Fruit fly (Drosophila melanogaster): ENCODE data around the gene CG13895.
A peak's percentile ranks its signal among the peaks of the same experiment; 100 is the strongest.

CG13895 gene

DNA sequence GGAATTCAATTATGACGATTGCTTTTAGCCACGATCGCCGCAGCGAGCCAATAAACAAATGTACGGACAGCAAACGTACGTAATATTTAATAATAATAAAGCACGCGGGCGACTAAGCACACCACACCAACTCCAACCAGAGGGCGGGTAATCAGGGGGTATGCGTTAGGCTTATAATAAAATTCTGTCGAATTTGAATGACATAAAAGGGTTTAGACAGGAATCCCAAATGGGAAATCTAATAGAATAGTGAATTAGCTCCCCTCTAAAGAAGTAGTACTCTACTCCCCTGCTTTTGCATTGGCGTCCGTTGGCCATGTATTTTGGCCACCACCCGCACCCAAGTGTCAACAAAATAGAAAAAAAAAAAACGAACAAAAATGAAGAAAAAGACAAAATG lies 14.4 kb upstream of the CG13895 start (continued):
- TF ChIP-seq abd-A (tag; optimal IDR thresholded peaks at IDR 0.05) (no peak), klu (GFP tag; IDR thresholded peaks at IDR 0.05) (no peak), CG4328 (GFP tag; optimal IDR thresholded peaks at IDR 0.05) (no peak), CG11085 (GFP tag; IDR thresholded peaks at IDR 0.05) (no peak), lov (optimal IDR thresholded peaks at IDR 0.05) (no peak), lov (GFP tag; IDR thresholded peaks at IDR 0.05) (0 out of 3 replicates have a peak, but pooled peaks have one; percentile 51), CG10654 (GFP tag; optimal IDR thresholded peaks at IDR 0.05) (no peak), ind (GFP tag; optimal IDR thresholded peaks at IDR 0.05) (peak; percentile 14), lab (GFP tag; optimal IDR thresholded peaks at IDR 0.05) (no peak), CG9215 (GFP tag; IDR thresholded peaks at IDR 0.05) (0 out of 2 replicates have a peak, but pooled peaks have one; percentile 10), CG9797 (GFP tag; optimal IDR thresholded peaks at IDR 0.05) (no peak), al (GFP tag; IDR thresholded peaks at IDR 0.05) (0 out of 2 replicates have a peak, but pooled peaks have one; percentile 19), luna (GFP tag; optimal IDR thresholded peaks at IDR 0.05) (no peak), ATbp (GFP tag; optimal IDR thresholded peaks at IDR 0.05) (no peak), CG14441 (GFP tag; IDR thresholded peaks at IDR 0.05) (peak; percentile 71), PHDP (tag; optimal IDR thresholded peaks at IDR 0.05) (no peak), CG9932 (GFP tag; IDR thresholded peaks at IDR 0.05) (peak; percentile 43; the same call in 1 of the 2 replicates), dmrt99B (tag; optimal IDR thresholded peaks at IDR 0.05) (peak; percentile 43), CG17829 (tag; optimal IDR thresholded peaks at IDR 0.05) (no peak), CG1603 (tag; optimal IDR thresholded peaks at IDR 0.05) (peak; percentile 28), CG14050 (GFP tag; IDR thresholded peaks at IDR 0.05) (peak; percentile 26; the same call in 1 of the 3 replicates), HHEX (GFP tag; optimal IDR thresholded peaks at IDR 0.05) (no peak), Rfx (GFP tag; IDR thresholded peaks at IDR 0.05) (peak; percentile 59), CG17385 (GFP tag; optimal IDR thresholded peaks at IDR 0.05) (peak; percentile 5), CG13624 (GFP tag; optimal IDR thresholded peaks at IDR 0.05) (no peak), CG13424 (tag; optimal IDR thresholded peaks at IDR 0.05) (peak; percentile 31), Aef1 (GFP tag; IDR thresholded peaks at IDR 0.05) (peak; percentile 50), gem (tag; optimal IDR thresholded peaks at IDR 0.05) (peak; percentile 21), CG2199 (GFP tag; IDR thresholded peaks at IDR 0.05) (0 out of 3 replicates have a peak, but pooled peaks have one; percentile 34), her (GFP tag; optimal IDR thresholded peaks at IDR 0.05) (no peak), HmgD (GFP tag; optimal IDR thresholded peaks at IDR 0.05) (no peak), onecut (GFP tag; IDR thresholded peaks at IDR 0.05) (no peak; the same call in 1 of the 2 replicates), esg (GFP tag; conservative IDR thresholded peaks at IDR 0.05) (peak; percentile 22; the same call in 1 of the 2 replicates)

DNA sequence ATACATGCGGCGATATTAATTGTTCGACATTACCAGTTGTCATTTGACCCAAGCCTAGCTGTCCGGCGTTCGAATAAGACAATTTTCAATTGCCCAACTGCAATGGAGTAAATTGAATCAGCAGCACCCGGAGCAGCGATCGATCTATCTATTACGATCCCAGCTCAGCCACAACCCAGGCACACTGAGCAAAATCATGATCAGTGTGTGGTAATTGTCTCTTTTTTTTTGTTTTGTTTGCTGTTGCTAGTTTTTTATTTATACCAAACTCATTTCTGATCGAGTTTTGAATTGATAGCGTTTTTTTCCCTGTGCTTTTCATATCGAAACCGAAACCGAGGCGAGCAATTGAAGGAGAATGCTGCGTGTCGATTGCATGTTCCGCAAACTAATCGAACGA lies 13.9 kb upstream of the CG13895 start:
- TF ChIP-seq Asciz (GFP tag; optimal IDR thresholded peaks at IDR 0.05) (peak; percentile 1), gem (tag; optimal IDR thresholded peaks at IDR 0.05) (peak; percentile 12), dysf (GFP tag; IDR thresholded peaks at IDR 0.05) (0 out of 3 replicates have a peak, but pooled peaks have one; percentile 5), ken (GFP tag; IDR thresholded peaks at IDR 0.05) (0 out of 3 replicates have a peak, but pooled peaks have one; percentile 12), pum (GFP tag; optimal IDR thresholded peaks at IDR 0.05) (no peak), CG11398 (GFP tag; optimal IDR thresholded peaks at IDR 0.05) (no peak), Lim3 (GFP tag; IDR thresholded peaks at IDR 0.05) (no peak), zfh2 (GFP tag; optimal IDR thresholded peaks at IDR 0.05) (no peak), CG7271 (tag; optimal IDR thresholded peaks at IDR 0.05) (no peak), exex (tag; optimal IDR thresholded peaks at IDR 0.05) (no peak), CG7928 (GFP tag; optimal IDR thresholded peaks at IDR 0.05) (no peak), CG14441 (GFP tag; IDR thresholded peaks at IDR 0.05) (peak; percentile 37; the same call in 1 of the 2 replicates), lab (GFP tag; optimal IDR thresholded peaks at IDR 0.05) (peak; percentile 9), Optix (GFP tag; IDR thresholded peaks at IDR 0.05) (0 out of 3 replicates have a peak, but pooled peaks have one; percentile 15), Awh (GFP tag; IDR thresholded peaks at IDR 0.05) (0 out of 2 replicates have a peak, but pooled peaks have one; percentile 33), hth (optimal IDR thresholded peaks at IDR 0.05) (no peak), Xrp1 (GFP tag; IDR thresholded peaks at IDR 0.05) (peak; percentile 37; the same call in 1 of the 2 replicates), Sox100B (GFP tag; optimal IDR thresholded peaks at IDR 0.05) (no peak), Blimp-1 (GFP tag; optimal IDR thresholded peaks at IDR 0.05) (peak; percentile 27), crc (GFP tag; optimal IDR thresholded peaks at IDR 0.05) (no peak), CG10366 (GFP tag; IDR thresholded peaks at IDR 0.05) (peak; percentile 8; the same call in 1 of the 2 replicates), chm (GFP tag; IDR thresholded peaks at IDR 0.05) (peak; percentile 20; the same call in 1 of the 2 replicates)

Data from whole organism, embryonic.